In genomic region chrV:4737727-4738126, ce11 we compare ENCODE assay signal across 6 worm cellular contexts.
TF ChIP-seq lines count a peak whose summit lies in the region.

F39G3.2 (plus strand) TSS chrV:4737831.

TF ChIP-seq in whole organism, L1 larva, 84 proteins besides CTCF, POLR2A, EP300 and RAD21:
- TF ChIP-seq xbp-1 (tag; optimal IDR thresholded peaks at IDR 0.05; lab: Kevin White, UChicago) (no peak), hpl-2 (GFP tag; optimal IDR thresholded peaks at IDR 0.05; lab: Kevin White, UChicago) (no peak), vab-15 (tag; optimal IDR thresholded peaks at IDR 0.05; lab: Kevin White, UChicago) (no peak), elt-2 (tag; optimal IDR thresholded peaks at IDR 0.05; lab: Kevin White, UChicago) (peak; percentile 62), hlh-17 (GFP tag; optimal IDR thresholded peaks at IDR 0.05; lab: Kevin White, UChicago; ENCODE audit: borderline replicate concordance) (no peak), alr-1 (tag; optimal IDR thresholded peaks at IDR 0.05; lab: Kevin White, UChicago; ENCODE audit: borderline replicate concordance) (no peak), jun-1 (tag; optimal IDR thresholded peaks at IDR 0.05; lab: Kevin White, UChicago) (peak; percentile 18), grh-1 (GFP tag; IDR thresholded peaks at IDR 0.05; lab: Robert Waterston, UW) (no peak), fkh-4 (tag; optimal IDR thresholded peaks at IDR 0.05; lab: Kevin White, UChicago; ENCODE audit: borderline replicate concordance) (no peak), nhr-47 (tag; optimal IDR thresholded peaks at IDR 0.05; lab: Kevin White, UChicago) (no peak), ceh-82 (tag; optimal IDR thresholded peaks at IDR 0.05; lab: Kevin White, UChicago) (no peak), unc-30 (tag; optimal IDR thresholded peaks at IDR 0.05; lab: Kevin White, UChicago) (no peak)

TF ChIP-seq in whole organism, L2 larva, 48 proteins besides CTCF, POLR2A, EP300 and RAD21:
- TF ChIP-seq elt-3 (tag; optimal IDR thresholded peaks at IDR 0.05; lab: Kevin White, UChicago): no peak
- TF ChIP-seq fos-1 (tag; optimal IDR thresholded peaks at IDR 0.05; lab: Kevin White, UChicago): peak; percentile 96

TF ChIP-seq in whole organism, L3 larva, 47 proteins besides CTCF, POLR2A, EP300 and RAD21:
- TF ChIP-seq nhr-237 (tag; optimal IDR thresholded peaks at IDR 0.05; lab: Kevin White, UChicago) (no peak), pqm-1 (tag; optimal IDR thresholded peaks at IDR 0.05; lab: Kevin White, UChicago) (peak; percentile 50), nhr-28 (tag; optimal IDR thresholded peaks at IDR 0.05; lab: Kevin White, UChicago) (no peak), tbx-2 (tag; optimal IDR thresholded peaks at IDR 0.05; lab: Kevin White, UChicago) (no peak), fos-1 (tag; optimal IDR thresholded peaks at IDR 0.05; lab: Kevin White, UChicago) (no peak), lin-15B (tag; optimal IDR thresholded peaks at IDR 0.05; lab: Kevin White, UChicago) (no peak), elt-2 (tag; optimal IDR thresholded peaks at IDR 0.05; lab: Kevin White, UChicago) (peak; percentile 90), jun-1 (tag; optimal IDR thresholded peaks at IDR 0.05; lab: Kevin White, UChicago) (peak; percentile 4), ceh-82 (tag; optimal IDR thresholded peaks at IDR 0.05; lab: Kevin White, UChicago) (no peak), ceh-28 (tag; optimal IDR thresholded peaks at IDR 0.05; lab: Kevin White, UChicago) (no peak)

TF ChIP-seq in whole organism, L4 larva, 104 proteins besides CTCF, POLR2A, EP300 and RAD21 (continues in another document):
- TF ChIP-seq nhr-28 (tag; optimal IDR thresholded peaks at IDR 0.05; lab: Kevin White, UChicago) (peak; percentile 72), F44E2.7 (GFP tag; IDR thresholded peaks at IDR 0.05; lab: Robert Waterston, UW) (no peak), unc-62 (GFP tag; optimal IDR thresholded peaks at IDR 0.05 in 1 of 2; lab: Kevin White, UChicago) (peak in 1 of 2 experiments; percentile 40), unc-62 (tag; optimal IDR thresholded peaks at IDR 0.05; lab: Kevin White, UChicago) (no peak), pqm-1 (tag; optimal IDR thresholded peaks at IDR 0.05; lab: Kevin White, UChicago) (peak; percentile 89), vab-7 (GFP tag; IDR thresholded peaks at IDR 0.05; lab: Robert Waterston, UW) (no peak), hlh-11 (tag; optimal IDR thresholded peaks at IDR 0.05; lab: Kevin White, UChicago) (peak; percentile 56), mdt-29 (GFP tag; IDR thresholded peaks at IDR 0.05; lab: Robert Waterston, UW) (no peak), dmd-8 (GFP tag; IDR thresholded peaks at IDR 0.05; lab: Robert Waterston, UW) (no peak), cey-2 (tag; optimal IDR thresholded peaks at IDR 0.05; lab: Kevin White, UChicago; ENCODE audit: borderline replicate concordance, insufficient read depth) (no peak), ceh-44 (GFP tag; IDR thresholded peaks at IDR 0.05; lab: Robert Waterston, UW) (no peak), lim-7 (GFP tag; IDR thresholded peaks at IDR 0.05; lab: Robert Waterston, UW) (no peak), zip-2 (tag; optimal IDR thresholded peaks at IDR 0.05; lab: Kevin White, UChicago) (no peak), sdz-12 (GFP tag; optimal IDR thresholded peaks at IDR 0.05; lab: Kevin White, UChicago) (no peak), dve-1 (tag; optimal IDR thresholded peaks at IDR 0.05; lab: Kevin White, UChicago; ENCODE audit: insufficient read depth) (peak; percentile 54), hlh-30 (tag; optimal IDR thresholded peaks at IDR 0.05; lab: Kevin White, UChicago; ENCODE audit: insufficient read depth) (no peak), saeg-2 (GFP tag; IDR thresholded peaks at IDR 0.05; lab: Robert Waterston, UW) (no peak), lin-1 (GFP tag; IDR thresholded peaks at IDR 0.05; lab: Robert Waterston, UW) (0 out of 2 replicates have a peak, but pooled peaks have one; percentile 12), ama-1 (optimal IDR thresholded peaks at IDR 0.05; lab: Kevin White, UChicago) (no peak), nhr-77 (tag; optimal IDR thresholded peaks at IDR 0.05; lab: Kevin White, UChicago) (no peak), ZK337.2 (GFP tag; IDR thresholded peaks at IDR 0.05; lab: Robert Waterston, UW) (no peak), mes-2 (tag; optimal IDR thresholded peaks at IDR 0.05; lab: Kevin White, UChicago; ENCODE audit: poor library complexity, severe bottlenecking) (no peak), hif-1 (tag; optimal IDR thresholded peaks at IDR 0.05; lab: Kevin White, UChicago) (no peak)

TF ChIP-seq in whole organism, late embryonic, 69 proteins besides CTCF, POLR2A, EP300 and RAD21:
- TF ChIP-seq ceh-18 (tag; optimal IDR thresholded peaks at IDR 0.05; lab: Kevin White, UChicago) (no peak), nfya-1 (tag; optimal IDR thresholded peaks at IDR 0.05; lab: Kevin White, UChicago) (no peak), hlh-6 (tag; optimal IDR thresholded peaks at IDR 0.05; lab: Kevin White, UChicago) (no peak), elt-2 (tag; optimal IDR thresholded peaks at IDR 0.05; lab: Kevin White, UChicago) (peak; percentile 98)

TF ChIP-seq in whole organism, young adult, 124 proteins besides CTCF, POLR2A, EP300 and RAD21:
- TF ChIP-seq ccch-3 (GFP tag; optimal IDR thresholded peaks at IDR 0.05; lab: Kevin White, UChicago) (no peak), B0019.2 (GFP tag; conservative IDR thresholded peaks at IDR 0.05; lab: Robert Waterston, UW) (no peak), nhr-80 (tag; optimal IDR thresholded peaks at IDR 0.05; lab: Kevin White, UChicago) (peak; percentile 74), zim-3 (tag; optimal IDR thresholded peaks at IDR 0.05; lab: Kevin White, UChicago) (no peak), attf-5 (GFP tag; optimal IDR thresholded peaks at IDR 0.05; lab: Kevin White, UChicago) (no peak), athp-1 (tag; optimal IDR thresholded peaks at IDR 0.05; lab: Kevin White, UChicago) (no peak)
